Worm (Caenorhabditis elegans): ENCODE results near the gene dpy-18.

DNA sequence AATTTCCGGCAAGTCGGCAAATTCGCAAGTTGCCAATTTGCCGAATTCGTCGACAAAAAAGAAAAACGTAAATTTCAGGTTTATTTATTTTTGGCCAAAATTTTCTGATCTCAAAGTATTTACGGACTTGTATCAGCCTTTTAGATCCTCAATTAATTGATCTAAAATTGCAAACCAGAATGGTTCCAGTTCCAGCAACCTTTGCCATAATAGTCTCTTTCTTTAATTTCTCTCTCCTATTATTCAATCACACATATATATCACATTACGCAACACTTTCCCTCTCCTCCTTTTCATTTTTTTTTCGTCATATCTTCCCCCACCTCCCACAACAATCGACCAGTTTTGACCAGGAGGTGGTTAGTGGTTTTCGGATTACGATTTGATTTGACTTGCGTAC lies 19.7 kb upstream of the dpy-18 start, which contains the start of gene Y47D3B.3:
- TF ChIP-seq egl-27 (tag; optimal IDR thresholded peaks at IDR 0.05) (no peak), zag-1 (tag; optimal IDR thresholded peaks at IDR 0.05) (no peak), mdt-29 (GFP tag; IDR thresholded peaks at IDR 0.05) (no peak), nhr-102 (tag; optimal IDR thresholded peaks at IDR 0.05) (no peak)
